Fruit fly (Drosophila melanogaster) whole organism, pupa: Measurements from ENCODE around the gene AttD.

Experiments used
- CG10348 ChIP-seq: fragments of 200-800 bp; sonication (Bioruptor generic); IDR thresholded peaks from 2 replicates; pipeline ENCODE4 v1.3.6; 2022; ENCODE audit warnings: missing biosample characterization, missing genetic modification characterization
- CG12605 ChIP-seq: fragments of 200-800 bp; sonication (Bioruptor generic); IDR thresholded peaks from 2 replicates; pipeline ENCODE4 v1.3.6; 2022; ENCODE audit warnings: missing biosample characterization, missing genetic modification characterization
- CG14655 ChIP-seq: fragments of 200-800 bp; sonication (Bioruptor generic); optimal IDR thresholded peaks from 3 replicates; lab custom pipeline; 2017; ENCODE audit warnings: mild to moderate bottlenecking, missing biosample characterization, missing genetic modification reagents, missing genetic modification characterization
- CG17806 ChIP-seq: fragments of 200-800 bp; sonication (Bioruptor generic); optimal IDR thresholded peaks from 2 replicates; lab custom pipeline; 2018; ENCODE audit warnings: missing biosample characterization, mild to moderate bottlenecking, missing genetic modification characterization, moderate library complexity
- CG32121 ChIP-seq: fragments of 200-800 bp; sonication (Bioruptor generic); IDR thresholded peaks from 2 replicates; pipeline ENCODE4 v1.3.6; 2022; ENCODE audit warnings: missing biosample characterization, missing genetic modification characterization
- CG4496 ChIP-seq: fragments of 200-800 bp; sonication (Bioruptor generic); IDR thresholded peaks from 3 replicates; pipeline ENCODE4 v1.3.6; 2022; ENCODE audit warnings: missing biosample characterization, missing genetic modification characterization
- CG8159 ChIP-seq: fragments of 200-800 bp; sonication (Bioruptor generic); optimal IDR thresholded peaks from 3 replicates; lab custom pipeline; 2018; ENCODE audit warnings: missing biosample characterization, mild to moderate bottlenecking, missing genetic modification characterization, moderate library complexity
- CG8301 ChIP-seq: fragments of 200-800 bp; sonication (Bioruptor generic); optimal IDR thresholded peaks from 2 replicates; lab custom pipeline; 2018; ENCODE audit warnings: missing biosample characterization, mild to moderate bottlenecking, missing genetic modification characterization
- EcR ChIP-seq: fragments of 200-800 bp; sonication (Bioruptor generic); optimal IDR thresholded peaks from 3 replicates; lab custom pipeline; 2019; ENCODE audit warnings: missing biosample characterization, missing genetic modification characterization, mild to moderate bottlenecking, moderate library complexity, missing genetic modification reagents
- Ets98B ChIP-seq: fragments of 200-800 bp; sonication (Bioruptor generic); IDR thresholded peaks from 2 replicates; pipeline ENCODE4 v1.3.6; 2022; ENCODE audit warnings: missing biosample characterization, missing genetic modification characterization
- Pif1B ChIP-seq: fragments of 200-800 bp; sonication (Bioruptor generic); optimal IDR thresholded peaks from 3 replicates; lab custom pipeline; 2016; ENCODE audit warnings: missing biosample characterization, missing genetic modification characterization
- fd96Ca ChIP-seq: fragments of 200-800 bp; sonication (Bioruptor generic); IDR thresholded peaks from 3 replicates; pipeline ENCODE4 v1.3.6; 2022; ENCODE audit warnings: missing biosample characterization, missing genetic modification characterization
- rn ChIP-seq: fragments of 200-800 bp; sonication (Bioruptor generic); IDR thresholded peaks from 2 replicates; pipeline ENCODE4 v1.3.6; 2022; ENCODE audit warnings: missing biosample characterization, missing genetic modification characterization

DNA sequence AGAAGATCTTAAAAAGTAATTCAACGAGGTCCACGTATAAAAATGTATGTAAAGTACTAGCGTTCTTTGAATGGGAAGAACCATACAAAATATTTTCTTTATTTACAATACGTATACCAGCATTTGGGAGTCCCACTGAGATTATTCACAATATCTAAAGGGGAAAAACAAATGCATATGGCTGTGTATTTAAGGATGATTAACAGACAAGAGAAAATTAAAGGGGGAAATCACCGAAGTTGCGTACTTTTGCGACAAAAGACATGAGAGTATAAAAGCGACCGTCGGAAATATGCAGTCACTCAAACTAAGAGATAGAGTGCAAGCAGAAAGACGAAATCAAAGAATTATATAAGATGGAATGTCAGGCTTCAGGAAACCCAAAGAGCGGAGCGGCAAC is at the start of gene AttD:
- TF ChIP-seq CG8159 (tag; lab: Kevin White, UChicago) (no peak), CG12605 (GFP tag; lab: Robert Waterston, UW) (no peak), fd96Ca (GFP tag; lab: Robert Waterston, UW) (no peak), EcR (GFP tag; lab: Kevin White, UChicago) (no peak), Ets98B (GFP tag; lab: Robert Waterston, UW) (no peak), CG17806 (tag; lab: Kevin White, UChicago) (no peak), CG32121 (GFP tag; lab: Robert Waterston, UW) (no peak), Pif1B (GFP tag; lab: Kevin White, UChicago) (no peak), CG4496 (no peak), rn (GFP tag; lab: Robert Waterston, UW) (no peak), CG14655 (GFP tag; lab: Kevin White, UChicago) (no peak), CG8301 (tag; lab: Kevin White, UChicago) (no peak), CG10348 (GFP tag; lab: Robert Waterston, UW) (no peak)
